Worm (Caenorhabditis elegans) whole organism, L3 larva: ENCODE results near the gene fbxa-78.

ENCODE experiments used
- R02D3.7 ChIP-seq: fragments of 150-350 bp; optimal IDR thresholded peaks from 2 replicates; lab custom pipeline; 2014; ENCODE audit warnings: missing biosample characterization, missing genetic modification characterization
- ama-1 ChIP-seq: fragments of 150-350 bp; optimal IDR thresholded peaks from 2 replicates; lab custom pipeline; 2018
- fkh-10 ChIP-seq: sonication (generic microtip); optimal IDR thresholded peaks from 2 replicates; lab custom pipeline; 2017; ENCODE audit warnings: missing biosample characterization, missing genetic modification reagents, missing genetic modification characterization
- fos-1 ChIP-seq: fragments of 150-350 bp; optimal IDR thresholded peaks from 2 replicates; lab custom pipeline; 2014; ENCODE audit warnings: missing biosample characterization, missing genetic modification characterization
- lin-15B ChIP-seq: fragments of 150-350 bp; optimal IDR thresholded peaks from 2 replicates; lab custom pipeline; 2014; ENCODE audit warnings: missing biosample characterization, missing genetic modification characterization
- nhr-237 ChIP-seq: fragments of 150-350 bp; optimal IDR thresholded peaks from 2 replicates; lab custom pipeline; 2014; ENCODE audit warnings: missing biosample characterization, missing genetic modification characterization
- nhr-77 ChIP-seq: fragments of 150-350 bp; optimal IDR thresholded peaks from 2 replicates; lab custom pipeline; 2014; ENCODE audit warnings: missing biosample characterization, missing genetic modification characterization
- pqm-1 ChIP-seq: fragments of 150-350 bp; optimal IDR thresholded peaks from 2 replicates; lab custom pipeline; 2017; ENCODE audit warnings: missing biosample characterization, missing genetic modification characterization, inconsistent platforms
- snpc-4 ChIP-seq: fragments of 150-350 bp; optimal IDR thresholded peaks from 2 replicates; lab custom pipeline; 2014; ENCODE audit warnings: missing biosample characterization, missing genetic modification characterization
- unc-39 ChIP-seq: sonication (generic microtip); optimal IDR thresholded peaks from 4 replicates; lab custom pipeline; 2017; ENCODE audit warnings: missing biosample characterization, missing genetic modification characterization

ce11 chrIII:1225595-1225994, 32.7 kb downstream of the fbxa-78 start:
- TF ChIP-seq R02D3.7 (tag; lab: Kevin White, UChicago) (no peak), lin-15B (no peak), snpc-4 (no peak), fkh-10 (no peak), pqm-1 (tag; lab: Kevin White, UChicago) (no peak), nhr-77 (tag; lab: Kevin White, UChicago) (no peak), fos-1 (tag; lab: Kevin White, UChicago) (no peak), nhr-237 (no peak), ama-1 (lab: Kevin White, UChicago) (no peak), unc-39 (tag; lab: Kevin White, UChicago) (no peak)
